Fruit fly (Drosophila melanogaster): ENCODE results near the gene CG31715.

CG31715 gene

DNA sequence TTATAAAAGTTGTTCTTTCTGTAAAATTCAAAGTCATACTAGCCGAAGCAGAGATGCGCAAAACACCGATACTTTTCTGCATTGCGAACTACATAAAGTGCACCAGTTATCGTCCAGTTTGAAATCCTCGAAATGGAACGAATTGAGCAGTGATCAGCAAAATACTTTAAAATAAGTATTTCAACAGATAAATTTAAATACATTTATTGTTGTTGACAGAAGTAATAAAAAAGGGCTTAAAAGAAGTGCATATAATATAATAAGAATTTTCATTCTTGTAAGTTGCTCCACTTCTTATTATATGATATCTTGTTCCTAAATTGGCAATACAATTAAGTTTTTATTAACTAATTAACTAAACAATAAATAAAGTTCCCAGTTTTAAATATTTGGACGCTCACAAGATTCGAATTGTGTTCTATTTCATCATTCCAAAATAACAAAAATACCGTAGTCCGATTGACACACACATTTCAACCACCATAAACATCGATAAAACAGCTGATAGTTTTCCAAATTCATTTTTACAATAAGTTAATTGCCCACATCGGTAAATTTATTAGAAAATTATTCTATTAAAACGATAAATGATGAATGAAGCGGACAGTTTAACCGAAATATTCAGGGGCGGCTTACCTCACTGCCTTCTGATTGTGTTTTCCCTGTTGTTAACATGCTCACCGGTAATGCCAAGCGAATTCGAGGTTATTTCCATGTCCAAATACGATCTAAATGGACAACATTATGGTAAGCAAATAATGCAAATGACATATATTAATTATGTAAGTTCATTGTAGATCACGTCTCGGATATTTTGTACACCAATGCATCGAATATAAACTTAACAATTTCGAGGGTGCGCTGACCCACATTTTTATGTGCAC is 26.8 kb upstream of the CG31715 start, which contains the start of the genes Usp14 and CG4972 (continued):
- TF ChIP-seq rib (GFP tag; IDR thresholded peaks at IDR 0.05) (no peak), CG31365 (tag; optimal IDR thresholded peaks at IDR 0.05) (no peak), CG12155 (GFP tag; optimal IDR thresholded peaks at IDR 0.05) (no peak), z (GFP tag; IDR thresholded peaks at IDR 0.05) (no peak), tgo (GFP tag; IDR thresholded peaks at IDR 0.05) (no peak), CG12391 (tag; optimal IDR thresholded peaks at IDR 0.05) (peak; percentile 38), pita (GFP tag; optimal IDR thresholded peaks at IDR 0.05) (no peak), CG7372 (GFP tag; IDR thresholded peaks at IDR 0.05) (no peak), mam (GFP tag; optimal IDR thresholded peaks at IDR 0.05) (no peak), Doc3 (GFP tag; IDR thresholded peaks at IDR 0.05; ENCODE audit: partially characterized antibody) (no peak), HmgZ (tag; optimal IDR thresholded peaks at IDR 0.05) (no peak), CG16779 (GFP tag; IDR thresholded peaks at IDR 0.05) (no peak), CG6175 (GFP tag; IDR thresholded peaks at IDR 0.05) (no peak), Side (GFP tag; optimal IDR thresholded peaks at IDR 0.05) (no peak), CG13123 (GFP tag; optimal IDR thresholded peaks at IDR 0.05) (no peak), NfI (GFP tag; optimal IDR thresholded peaks at IDR 0.05) (no peak), gfzf (GFP tag; optimal IDR thresholded peaks at IDR 0.05) (peak; percentile 37), stc (GFP tag; IDR thresholded peaks at IDR 0.05) (no peak), ewg (GFP tag; optimal IDR thresholded peaks at IDR 0.05) (peak; percentile 13), Dip3 (GFP tag; optimal IDR thresholded peaks at IDR 0.05) (no peak), dm (GFP tag; optimal IDR thresholded peaks at IDR 0.05) (no peak), CG10565 (GFP tag; optimal IDR thresholded peaks at IDR 0.05) (no peak), lola (GFP tag; optimal IDR thresholded peaks at IDR 0.05) (peak in 1 of 3 experiments; percentile 2), CG18262 (tag; optimal IDR thresholded peaks at IDR 0.05) (peak; percentile 48), br (optimal IDR thresholded peaks at IDR 0.05) (no peak), CG10543 (GFP tag; optimal IDR thresholded peaks at IDR 0.05) (no peak), pum (GFP tag; optimal IDR thresholded peaks at IDR 0.05) (no peak), CG4854 (GFP tag; optimal IDR thresholded peaks at IDR 0.05) (no peak), CrebB (tag; optimal IDR thresholded peaks at IDR 0.05) (no peak), E2f2 (GFP tag; IDR thresholded peaks at IDR 0.05) (no peak), Ptx1 (GFP tag; IDR thresholded peaks at IDR 0.05) (no peak), CG30431 (GFP tag; optimal IDR thresholded peaks at IDR 0.05) (no peak), Bdp1 (GFP tag; optimal IDR thresholded peaks at IDR 0.05) (no peak), CG14667 (GFP tag; IDR thresholded peaks at IDR 0.05) (peak; percentile 70; the same call in 1 of the 2 replicates), CG15269 (tag; optimal IDR thresholded peaks at IDR 0.05) (no peak), CG14965 (GFP tag; optimal IDR thresholded peaks at IDR 0.05; ENCODE audit: borderline replicate concordance) (no peak), Optix (GFP tag; IDR thresholded peaks at IDR 0.05) (no peak), sna (GFP tag; IDR thresholded peaks at IDR 0.05; ENCODE audit: partially characterized antibody) (0 out of 2 replicates have a peak, but pooled peaks have one; percentile 9), cato (GFP tag; optimal IDR thresholded peaks at IDR 0.05; ENCODE audit: borderline replicate concordance) (no peak), seq (GFP tag; IDR thresholded peaks at IDR 0.05) (no peak), trh (GFP tag; optimal IDR thresholded peaks at IDR 0.05) (no peak), cas (GFP tag; IDR thresholded peaks at IDR 0.05) (no peak), ash1 (GFP tag; optimal IDR thresholded peaks at IDR 0.05) (no peak), vvl (GFP tag; IDR thresholded peaks at IDR 0.05) (no peak), CG3281 (GFP tag; optimal IDR thresholded peaks at IDR 0.05) (no peak), CG12942 (GFP tag; optimal IDR thresholded peaks at IDR 0.05) (no peak), croc (GFP tag; conservative IDR thresholded peaks at IDR 0.05) (no peak), h (optimal IDR thresholded peaks at IDR 0.05) (no peak), hb (GFP tag; IDR thresholded peaks at IDR 0.05; ENCODE audit: partially characterized antibody) (no peak), CG3163 (GFP tag; optimal IDR thresholded peaks at IDR 0.05) (no peak), ftz-f1 (GFP tag; optimal IDR thresholded peaks at IDR 0.05) (no peak)
